Worm (Caenorhabditis elegans) whole organism, L1 larva: ENCODE data around the gene zig-11.
A peak's percentile ranks its signal among the peaks of the same experiment; 100 is the strongest.

Source experiments
- C16A3.4 ChIP-seq: fragments of 150-350 bp; optimal IDR thresholded peaks from 2 replicates; lab custom pipeline; 2014; ENCODE audit warnings: missing biosample characterization, missing genetic modification characterization
- F16B12.6 ChIP-seq: fragments of 150-350 bp; optimal IDR thresholded peaks from 2 replicates; lab custom pipeline; 2014; ENCODE audit warnings: missing biosample characterization, missing genetic modification characterization
- Y116A8C.19 ChIP-seq: sonication (generic microtip); optimal IDR thresholded peaks from 2 replicates; lab custom pipeline; 2016; ENCODE audit warnings: missing compliant biosample characterization, missing genetic modification characterization, borderline replicate concordance
- alr-1 ChIP-seq: fragments of 200-800 bp; sonication (Bioruptor generic); optimal IDR thresholded peaks from 2 replicates; lab custom pipeline; 2018; ENCODE audit warnings: borderline replicate concordance, mild to moderate bottlenecking, missing genetic modification characterization, missing compliant biosample characterization
- aly-2 ChIP-seq: fragments of 150-350 bp; optimal IDR thresholded peaks from 2 replicates; lab custom pipeline; 2014; ENCODE audit warnings: missing biosample characterization, missing genetic modification characterization
- blmp-1 ChIP-seq: fragments of 150-350 bp; optimal IDR thresholded peaks from 2 replicates; lab custom pipeline; 2014; ENCODE audit warnings: missing biosample characterization, missing genetic modification characterization
- ceh-82 ChIP-seq, 3 experiments: fragments of 150-350 bp in 1 of 3; sonication (generic microtip) in 2 of 3; optimal IDR thresholded peaks; 2 replicates each; lab custom pipeline; 2014 to 2017; ENCODE audit warnings: missing biosample characterization in 3 of 3, missing genetic modification characterization in 3 of 3
- dpl-1 ChIP-seq, 3 experiments: fragments of 150-350 bp in 2 of 3; sonication (generic microtip) in 1 of 3; optimal IDR thresholded peaks; 2 replicates each; lab custom pipeline; 2014 to 2017; ENCODE audit warnings: missing biosample characterization in 3 of 3, missing genetic modification characterization in 3 of 3, missing genetic modification reagents in 3 of 3
- efl-1 ChIP-seq, 4 experiments: fragments of 150-350 bp; optimal IDR thresholded peaks in 3 of 4; peaks in 1 of 4; 1 replicate in 1 of 4; 2 replicates in 3 of 4; lab custom pipeline; 2014; ENCODE audit warnings: missing biosample characterization in 2 of 4, missing genetic modification characterization in 2 of 4, missing genetic modification reagents in 2 of 4
- elt-3 ChIP-seq, 6 experiments: fragments of 150-350 bp in 1 of 6; sonication (generic microtip); optimal IDR thresholded peaks; 2 replicates each; lab custom pipeline; 2017 to 2018; ENCODE audit warnings: missing biosample characterization in 6 of 6, missing genetic modification characterization in 6 of 6, inconsistent platforms in 1 of 6
- fkh-10 ChIP-seq: sonication (generic microtip); optimal IDR thresholded peaks from 2 replicates; lab custom pipeline; 2017; ENCODE audit warnings: missing biosample characterization, missing genetic modification reagents, missing genetic modification characterization
- fos-1 ChIP-seq: fragments of 150-350 bp; optimal IDR thresholded peaks from 2 replicates; lab custom pipeline; 2014; ENCODE audit warnings: missing biosample characterization, missing genetic modification characterization
- grh-1 ChIP-seq: fragments of 200-800 bp; sonication (Bioruptor generic); IDR thresholded peaks from 2 replicates; pipeline ENCODE4 v1.3.6; 2022; ENCODE audit warnings: missing genetic modification reagents, missing genetic modification characterization, missing compliant biosample characterization
- hlh-4 ChIP-seq: sonication (generic microtip); optimal IDR thresholded peaks from 2 replicates; lab custom pipeline; 2016; ENCODE audit warnings: mild to moderate bottlenecking, missing genetic modification characterization, missing compliant biosample characterization
- isw-1 ChIP-seq: fragments of 200-800 bp; sonication (Bioruptor generic); IDR thresholded peaks from 2 replicates; pipeline ENCODE4 v1.3.6; 2022; ENCODE audit warnings: missing genetic modification characterization, missing compliant biosample characterization
- lin-14 ChIP-seq: fragments of 200-800 bp; sonication (Bioruptor generic); optimal IDR thresholded peaks from 2 replicates; lab custom pipeline; 2018; ENCODE audit warnings: mild to moderate bottlenecking, missing genetic modification characterization, moderate library complexity, missing compliant biosample characterization
- lin-35 ChIP-seq, 2 experiments: fragments of 150-350 bp; optimal IDR thresholded peaks; 2 replicates each; lab custom pipeline; 2014; ENCODE audit warnings: missing biosample characterization in 2 of 2, missing genetic modification characterization in 2 of 2, missing genetic modification reagents in 2 of 2
- lsy-2 ChIP-seq, 2 experiments: fragments of 150-350 bp; optimal IDR thresholded peaks; 2 replicates each; lab custom pipeline; 2014; ENCODE audit warnings: missing biosample characterization in 2 of 2, missing genetic modification characterization in 2 of 2
- mab-9 ChIP-seq: fragments of 200-800 bp; sonication (Bioruptor generic); IDR thresholded peaks from 2 replicates; pipeline ENCODE4 v1.3.6; 2022; ENCODE audit warnings: missing genetic modification reagents, missing genetic modification characterization, missing compliant biosample characterization
- mef-2 ChIP-seq: fragments of 150-350 bp; optimal IDR thresholded peaks from 2 replicates; lab custom pipeline; 2014; ENCODE audit warnings: missing biosample characterization, missing genetic modification characterization
- mep-1 ChIP-seq: fragments of 150-350 bp; optimal IDR thresholded peaks from 2 replicates; lab custom pipeline; 2014; ENCODE audit warnings: missing biosample characterization, missing genetic modification characterization
- nhr-20 ChIP-seq: sonication (generic microtip); optimal IDR thresholded peaks from 2 replicates; lab custom pipeline; 2016; ENCODE audit warnings: mild to moderate bottlenecking, missing genetic modification characterization, missing compliant biosample characterization
- nhr-237 ChIP-seq: fragments of 150-350 bp; optimal IDR thresholded peaks from 2 replicates; lab custom pipeline; 2014; ENCODE audit warnings: missing biosample characterization, missing genetic modification characterization
- nhr-28 ChIP-seq: fragments of 150-350 bp; optimal IDR thresholded peaks from 2 replicates; lab custom pipeline; 2014; ENCODE audit warnings: missing biosample characterization, missing genetic modification characterization
- nhr-47 ChIP-seq: sonication (generic microtip); optimal IDR thresholded peaks from 2 replicates; lab custom pipeline; 2016; ENCODE audit warnings: mild to moderate bottlenecking, missing genetic modification characterization, moderate library complexity, missing compliant biosample characterization
- nhr-71 ChIP-seq: sonication (generic microtip); optimal IDR thresholded peaks from 2 replicates; lab custom pipeline; 2016; ENCODE audit warnings: mild to moderate bottlenecking, missing genetic modification characterization, moderate library complexity, missing compliant biosample characterization
- nhr-76 ChIP-seq: sonication (generic microtip); optimal IDR thresholded peaks from 2 replicates; lab custom pipeline; 2017; ENCODE audit warnings: missing biosample characterization, missing genetic modification characterization
- nhr-77 ChIP-seq: fragments of 150-350 bp; optimal IDR thresholded peaks from 2 replicates; lab custom pipeline; 2014; ENCODE audit warnings: missing biosample characterization, missing genetic modification characterization
- nhr-85 ChIP-seq: sonication (generic microtip); peaks from one replicate; lab custom pipeline; 2016; ENCODE audit warnings: missing genetic modification characterization, inconsistent platforms, missing compliant biosample characterization
- pag-3 ChIP-seq: sonication (generic microtip); optimal IDR thresholded peaks from 2 replicates; lab custom pipeline; 2017; ENCODE audit warnings: missing genetic modification characterization, mild to moderate bottlenecking, missing compliant biosample characterization, antibody characterized with exemption, borderline replicate concordance; ENCODE audit not compliant: insufficient read depth
- pax-3 ChIP-seq: fragments of 200-800 bp; sonication (Bioruptor generic); optimal IDR thresholded peaks from 2 replicates; lab custom pipeline; 2018; ENCODE audit warnings: mild to moderate bottlenecking, missing genetic modification characterization, moderate library complexity, missing compliant biosample characterization
- rnt-1 ChIP-seq: sonication (generic microtip); optimal IDR thresholded peaks from 2 replicates; lab custom pipeline; 2016; ENCODE audit warnings: mild to moderate bottlenecking, missing genetic modification characterization, moderate library complexity, missing compliant biosample characterization
- snu-23 ChIP-seq: sonication (generic microtip); optimal IDR thresholded peaks from 2 replicates; lab custom pipeline; 2016; ENCODE audit warnings: missing genetic modification characterization, missing compliant biosample characterization
- unc-62 ChIP-seq: fragments of 150-350 bp; optimal IDR thresholded peaks from 2 replicates; lab custom pipeline; 2014; ENCODE audit warnings: missing biosample characterization, missing genetic modification reagents, missing genetic modification characterization
- xbp-1 ChIP-seq: sonication (generic microtip); optimal IDR thresholded peaks from 2 replicates; lab custom pipeline; 2016; ENCODE audit warnings: missing genetic modification characterization, missing compliant biosample characterization
- zag-1 ChIP-seq: fragments of 150-350 bp; optimal IDR thresholded peaks from 2 replicates; lab custom pipeline; 2014; ENCODE audit warnings: missing biosample characterization, missing genetic modification characterization
- ztf-11 ChIP-seq, 2 experiments: sonication (generic microtip); optimal IDR thresholded peaks; 2 replicates each; lab custom pipeline; 2016 to 2017; ENCODE audit warnings: missing genetic modification characterization in 2 of 2, missing biosample characterization in 1 of 2, missing compliant biosample characterization in 1 of 2

Gene zig-11

DNA sequence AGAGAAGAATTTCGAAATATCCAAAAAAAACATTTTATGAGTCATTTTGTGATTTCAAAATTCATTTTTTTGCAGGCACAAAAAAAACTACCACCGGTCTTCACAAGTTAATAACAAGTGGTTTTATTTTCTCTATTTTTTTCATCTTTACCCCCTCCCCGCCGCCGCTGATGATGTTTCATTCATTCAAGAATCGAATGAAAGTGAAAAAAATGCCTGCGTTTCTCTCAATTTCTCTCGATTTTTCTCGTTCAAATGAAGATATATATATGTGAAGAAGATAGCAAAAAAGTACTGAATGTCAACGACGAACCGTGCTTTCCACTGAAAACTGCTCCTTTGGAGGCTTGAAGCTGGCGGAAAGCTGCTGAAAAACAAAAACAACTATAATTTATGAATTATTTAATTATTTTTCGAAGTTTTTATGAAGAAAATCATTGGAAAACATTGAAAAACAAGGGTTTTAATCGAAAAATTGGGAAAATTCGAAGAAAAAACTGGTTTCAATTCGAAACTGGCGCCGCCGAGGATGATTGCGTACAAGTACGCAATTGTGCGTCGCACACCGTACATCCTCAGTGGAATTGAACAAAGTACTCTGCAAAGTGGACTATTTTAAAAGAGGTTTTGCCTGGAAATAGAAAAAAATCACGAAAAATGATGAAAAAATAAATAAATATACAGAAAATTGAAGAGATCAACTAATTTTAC is at the start of gene zig-11:
Gene zig-11, minus strand, starts transcription at position 373 of the 711 bp plus-strand sequence.
- TF ChIP-seq xbp-1 (tag; lab: Kevin White, UChicago) (no peak), hlh-4 (no peak), nhr-47 (tag; lab: Kevin White, UChicago) (peak; percentile 34), grh-1 (GFP tag; lab: Robert Waterston, UW) (peak; percentile 61; the same call in 1 of the 2 replicates), ztf-11 (tag; optimal IDR thresholded peaks at IDR 0.05; lab: Kevin White, UChicago) (no peak), nhr-28 (tag; lab: Kevin White, UChicago) (no peak), ceh-82 (tag; optimal IDR thresholded peaks at IDR 0.05; lab: Kevin White, UChicago) (peak in 1 of 3 experiments; percentile 13), nhr-71 (tag; lab: Kevin White, UChicago) (peak; percentile 36), aly-2 (tag; lab: Kevin White, UChicago) (no peak), blmp-1 (tag; lab: Kevin White, UChicago) (peak; percentile 98), dpl-1 (GFP tag; optimal IDR thresholded peaks at IDR 0.05; lab: Kevin White, UChicago) (peak; percentile 71 to 90 (median 84)), pag-3 (no peak), lin-35 (GFP tag; optimal IDR thresholded peaks at IDR 0.05; lab: Kevin White, UChicago) (peak; percentile 78 to 93), nhr-77 (tag; lab: Kevin White, UChicago) (no peak), lsy-2 (tag; optimal IDR thresholded peaks at IDR 0.05; lab: Kevin White, UChicago) (peak; percentile 37 to 93), mef-2 (tag; lab: Kevin White, UChicago) (no peak), pax-3 (no peak), nhr-20 (tag; lab: Kevin White, UChicago) (no peak), unc-62 (no peak), rnt-1 (tag; lab: Kevin White, UChicago) (no peak), C16A3.4 (tag; lab: Kevin White, UChicago) (peak; percentile 18), Y116A8C.19 (no peak), nhr-85 (tag; lab: Kevin White, UChicago) (peak; percentile 76), lin-14 (GFP tag; lab: Kevin White, UChicago) (no peak), fkh-10 (GFP tag; lab: Kevin White, UChicago) (no peak), fos-1 (tag; lab: Kevin White, UChicago) (no peak), nhr-76 (tag; lab: Kevin White, UChicago) (no peak), mep-1 (tag; lab: Kevin White, UChicago) (peak; percentile 23), isw-1 (GFP tag; lab: Robert Waterston, UW) (no peak), nhr-237 (no peak), zag-1 (tag; lab: Kevin White, UChicago) (no peak), efl-1 (optimal IDR thresholded peaks at IDR 0.05; lab: Kevin White, UChicago) (peak; percentile 74 to 85), efl-1 (GFP tag; optimal IDR thresholded peaks at IDR 0.05 in 1 of 2; lab: Kevin White, UChicago) (peak; percentile 88 to 98), elt-3 (tag; optimal IDR thresholded peaks at IDR 0.05; lab: Kevin White, UChicago) (no peak), alr-1 (tag; lab: Kevin White, UChicago) (no peak), F16B12.6 (tag; lab: Kevin White, UChicago) (peak; percentile 81), snu-23 (peak; percentile 14), mab-9 (GFP tag; lab: Robert Waterston, UW) (no peak)
- TF ChIP-seq, all 84 proteins: peak for 14

DNA sequence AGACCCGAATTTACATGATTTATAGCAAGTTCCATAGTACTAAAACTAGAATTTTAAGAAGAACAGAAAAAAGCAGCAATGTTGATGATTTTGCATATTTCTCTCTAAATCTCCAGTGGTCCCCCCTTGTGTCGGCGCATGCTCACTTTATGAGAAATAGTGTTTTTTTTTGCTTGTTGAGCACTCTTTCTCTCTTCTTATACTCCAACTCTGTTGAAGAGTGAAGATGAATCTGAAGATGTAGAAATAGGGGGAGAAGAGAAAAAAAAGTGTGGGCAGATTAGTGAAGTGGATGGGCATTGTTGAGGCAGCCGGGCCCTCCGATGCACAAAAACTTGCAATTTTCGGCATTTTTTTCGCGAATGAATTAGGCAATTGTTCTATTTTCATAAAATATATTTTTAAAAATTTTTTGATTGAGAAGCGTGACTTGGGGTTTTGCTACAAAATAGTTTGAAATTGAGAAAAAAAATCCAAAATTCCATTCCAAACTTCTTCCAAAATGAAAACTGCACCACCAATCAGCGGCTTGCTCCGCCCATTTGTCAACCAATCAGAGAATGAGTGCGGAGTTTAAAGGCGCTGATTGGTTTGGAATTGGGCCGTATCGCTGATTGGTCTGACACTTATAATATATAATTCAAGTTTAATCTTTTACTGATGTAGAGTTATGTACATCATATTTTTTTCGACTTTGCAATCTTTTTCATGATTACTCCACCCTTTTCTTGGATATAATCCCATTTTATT is 47.9 kb upstream of the zig-11 start:
- TF ChIP-seq alr-1 (tag; lab: Kevin White, UChicago), result no peak
- TF ChIP-seq lin-14 (GFP tag; lab: Kevin White, UChicago), result peak; percentile 87
- peak in 1 of 3 experiments; percentile 5 for TF ChIP-seq ceh-82 (tag; optimal IDR thresholded peaks at IDR 0.05; lab: Kevin White, UChicago)
- no peak for TF ChIP-seq isw-1 (GFP tag; lab: Robert Waterston, UW)
- TF ChIP-seq, all 84 proteins: peak for 2
